Fruit fly (Drosophila melanogaster) whole organism, pupa: ENCODE measurements around the gene Scox.

Experiments used
- CG12605 ChIP-seq: fragments of 200-800 bp; sonication (Bioruptor generic); IDR thresholded peaks from 2 replicates; pipeline ENCODE4 v1.3.6; 2022; ENCODE audit warnings: missing biosample characterization, missing genetic modification characterization
- CG14655 ChIP-seq: fragments of 200-800 bp; sonication (Bioruptor generic); optimal IDR thresholded peaks from 3 replicates; lab custom pipeline; 2017; ENCODE audit warnings: mild to moderate bottlenecking, missing biosample characterization, missing genetic modification reagents, missing genetic modification characterization
- CG4496 ChIP-seq: fragments of 200-800 bp; sonication (Bioruptor generic); IDR thresholded peaks from 3 replicates; pipeline ENCODE4 v1.3.6; 2022; ENCODE audit warnings: missing biosample characterization, missing genetic modification characterization
- CG8159 ChIP-seq: fragments of 200-800 bp; sonication (Bioruptor generic); optimal IDR thresholded peaks from 3 replicates; lab custom pipeline; 2018; ENCODE audit warnings: missing biosample characterization, mild to moderate bottlenecking, missing genetic modification characterization, moderate library complexity
- CG8301 ChIP-seq: fragments of 200-800 bp; sonication (Bioruptor generic); optimal IDR thresholded peaks from 2 replicates; lab custom pipeline; 2018; ENCODE audit warnings: missing biosample characterization, mild to moderate bottlenecking, missing genetic modification characterization
- CG9948 ChIP-seq: fragments of 200-800 bp; sonication (Bioruptor generic); optimal IDR thresholded peaks from 2 replicates; lab custom pipeline; 2018; ENCODE audit warnings: missing biosample characterization, mild to moderate bottlenecking, missing genetic modification characterization, moderate library complexity
- EcR ChIP-seq: fragments of 200-800 bp; sonication (Bioruptor generic); optimal IDR thresholded peaks from 3 replicates; lab custom pipeline; 2019; ENCODE audit warnings: missing biosample characterization, missing genetic modification characterization, mild to moderate bottlenecking, moderate library complexity, missing genetic modification reagents
- Ets98B ChIP-seq: fragments of 200-800 bp; sonication (Bioruptor generic); IDR thresholded peaks from 2 replicates; pipeline ENCODE4 v1.3.6; 2022; ENCODE audit warnings: missing biosample characterization, missing genetic modification characterization
- Pif1B ChIP-seq: fragments of 200-800 bp; sonication (Bioruptor generic); optimal IDR thresholded peaks from 3 replicates; lab custom pipeline; 2016; ENCODE audit warnings: missing biosample characterization, missing genetic modification characterization

Gene Scox

dm6 chr2L:4928340-4928739 is 40.4 kb downstream of the Scox start:
- TF ChIP-seq Pif1B (GFP tag; lab: Kevin White, UChicago), result no peak
- no peak for TF ChIP-seq CG8301 (tag; lab: Kevin White, UChicago)
- peak; percentile 28; the same call in 1 of the 2 replicates for TF ChIP-seq CG12605 (GFP tag; lab: Robert Waterston, UW)
- TF ChIP-seq EcR (GFP tag; lab: Kevin White, UChicago), result no peak
- TF ChIP-seq Ets98B, result no peak
- TF ChIP-seq CG9948, result no peak
- TF ChIP-seq CG8159 (tag; lab: Kevin White, UChicago), result no peak
- peak; percentile 55; the same call in 2 of the 3 replicates for TF ChIP-seq CG4496 (GFP tag; lab: Robert Waterston, UW)
- TF ChIP-seq CG14655 (GFP tag; lab: Kevin White, UChicago), result no peak
- TF ChIP-seq, all 21 proteins: peak for 2
